Worm (Caenorhabditis elegans) whole organism, L2 larva: ENCODE results near the gene dsh-1.

Source experiments
- C34F6.9 ChIP-seq: fragments of 150-350 bp; optimal IDR thresholded peaks from 2 replicates; lab custom pipeline; 2014; ENCODE audit warnings: missing biosample characterization, missing genetic modification characterization
- F13H6.1 ChIP-seq: sonication (generic microtip); optimal IDR thresholded peaks from 2 replicates; lab custom pipeline; 2016; ENCODE audit warnings: missing genetic modification characterization, missing compliant biosample characterization
- alr-1 ChIP-seq: fragments of 150-350 bp; optimal IDR thresholded peaks from 2 replicates; lab custom pipeline; 2014; ENCODE audit warnings: missing biosample characterization, missing genetic modification characterization
- aly-2 ChIP-seq: fragments of 150-350 bp; optimal IDR thresholded peaks from 2 replicates; lab custom pipeline; 2014; ENCODE audit warnings: missing biosample characterization, missing genetic modification characterization
- ama-1 ChIP-seq: fragments of 150-350 bp; optimal IDR thresholded peaks from 2 replicates; lab custom pipeline; 2018; ENCODE audit warnings: inconsistent platforms
- ceh-16 ChIP-seq: fragments of 150-350 bp; optimal IDR thresholded peaks from 2 replicates; lab custom pipeline; 2014; ENCODE audit warnings: missing biosample characterization, missing genetic modification characterization
- ceh-82 ChIP-seq: fragments of 150-350 bp; optimal IDR thresholded peaks from 2 replicates; lab custom pipeline; 2014; ENCODE audit warnings: missing biosample characterization, missing genetic modification characterization
- crh-2 ChIP-seq: sonication (generic microtip); optimal IDR thresholded peaks from 2 replicates; lab custom pipeline; 2017; ENCODE audit warnings: missing biosample characterization, missing genetic modification characterization
- dmd-4 ChIP-seq: sonication (generic microtip); optimal IDR thresholded peaks from 2 replicates; lab custom pipeline; 2017; ENCODE audit warnings: missing biosample characterization, missing genetic modification characterization
- elt-3 ChIP-seq: sonication (generic microtip); optimal IDR thresholded peaks from 2 replicates; lab custom pipeline; 2017; ENCODE audit warnings: missing biosample characterization, missing genetic modification characterization
- fos-1 ChIP-seq: fragments of 150-350 bp; optimal IDR thresholded peaks from 2 replicates; lab custom pipeline; 2014; ENCODE audit warnings: missing biosample characterization, missing genetic modification characterization
- gmeb-1 ChIP-seq: fragments of 150-350 bp; optimal IDR thresholded peaks from 2 replicates; lab custom pipeline; 2014; ENCODE audit warnings: missing biosample characterization, missing genetic modification characterization
- lin-13 ChIP-seq: fragments of 150-350 bp; optimal IDR thresholded peaks from 2 replicates; lab custom pipeline; 2014; ENCODE audit warnings: missing biosample characterization, missing genetic modification reagents, missing genetic modification characterization
- lsy-2 ChIP-seq, 2 experiments: fragments of 150-350 bp in 1 of 2; sonication (generic microtip) in 1 of 2; optimal IDR thresholded peaks; 2 replicates each; lab custom pipeline; 2014 to 2017; ENCODE audit warnings: missing biosample characterization in 2 of 2, missing genetic modification characterization in 2 of 2
- mab-5 ChIP-seq: fragments of 150-350 bp; optimal IDR thresholded peaks from 2 replicates; lab custom pipeline; 2014; ENCODE audit warnings: missing biosample characterization, missing genetic modification characterization
- mdl-1 ChIP-seq, 2 experiments: fragments of 150-350 bp in 1 of 2; sonication (generic microtip) in 1 of 2; optimal IDR thresholded peaks; 2 replicates each; lab custom pipeline; 2017; ENCODE audit warnings: missing biosample characterization in 2 of 2, missing genetic modification characterization in 2 of 2
- nhr-10 ChIP-seq: sonication (generic microtip); optimal IDR thresholded peaks from 2 replicates; lab custom pipeline; 2017; ENCODE audit warnings: missing biosample characterization, missing genetic modification characterization
- nhr-129 ChIP-seq: fragments of 150-350 bp; optimal IDR thresholded peaks from 2 replicates; lab custom pipeline; 2014; ENCODE audit warnings: missing biosample characterization, missing genetic modification characterization
- nhr-21 ChIP-seq: fragments of 150-350 bp; optimal IDR thresholded peaks from 2 replicates; lab custom pipeline; 2014; ENCODE audit warnings: missing biosample characterization, missing genetic modification characterization
- nhr-237 ChIP-seq: fragments of 150-350 bp; optimal IDR thresholded peaks from 2 replicates; lab custom pipeline; 2014; ENCODE audit warnings: missing biosample characterization, missing genetic modification characterization
- nhr-25 ChIP-seq: fragments of 150-350 bp; sonication (generic microtip); optimal IDR thresholded peaks from 3 replicates; lab custom pipeline; 2014; ENCODE audit warnings: missing biosample characterization, missing genetic modification characterization
- peb-1 ChIP-seq: fragments of 150-350 bp; optimal IDR thresholded peaks from 2 replicates; lab custom pipeline; 2014; ENCODE audit warnings: missing biosample characterization, missing genetic modification characterization
- sem-4 ChIP-seq: fragments of 150-350 bp; optimal IDR thresholded peaks from 2 replicates; lab custom pipeline; 2014; ENCODE audit warnings: missing biosample characterization, missing genetic modification reagents, missing genetic modification characterization
- skn-1 ChIP-seq: sonication (generic microtip); optimal IDR thresholded peaks from 2 replicates; lab custom pipeline; 2017; ENCODE audit warnings: missing biosample characterization, missing genetic modification characterization
- sma-3 ChIP-seq: sonication (generic microtip); optimal IDR thresholded peaks from 2 replicates; lab custom pipeline; 2016; ENCODE audit warnings: missing genetic modification reagents, missing genetic modification characterization, missing compliant biosample characterization
- sma-9 ChIP-seq, 2 experiments: fragments of 150-350 bp in 1 of 2; sonication (generic microtip) in 1 of 2; optimal IDR thresholded peaks; 2 replicates each; lab custom pipeline; 2014 to 2016; ENCODE audit warnings: missing genetic modification characterization in 2 of 2, mild to moderate bottlenecking in 1 of 2, missing biosample characterization in 1 of 2, missing compliant biosample characterization in 1 of 2, missing genetic modification reagents in 1 of 2, moderate library complexity in 1 of 2
- unc-55 ChIP-seq: fragments of 150-350 bp; sonication (generic microtip); optimal IDR thresholded peaks from 3 replicates; lab custom pipeline; 2014; ENCODE audit warnings: missing biosample characterization, missing genetic modification reagents, missing genetic modification characterization
- unc-62 ChIP-seq: fragments of 150-350 bp; optimal IDR thresholded peaks from 2 replicates; lab custom pipeline; 2014; ENCODE audit warnings: missing biosample characterization, missing genetic modification reagents, missing genetic modification characterization

The dsh-1 gene

DNA sequence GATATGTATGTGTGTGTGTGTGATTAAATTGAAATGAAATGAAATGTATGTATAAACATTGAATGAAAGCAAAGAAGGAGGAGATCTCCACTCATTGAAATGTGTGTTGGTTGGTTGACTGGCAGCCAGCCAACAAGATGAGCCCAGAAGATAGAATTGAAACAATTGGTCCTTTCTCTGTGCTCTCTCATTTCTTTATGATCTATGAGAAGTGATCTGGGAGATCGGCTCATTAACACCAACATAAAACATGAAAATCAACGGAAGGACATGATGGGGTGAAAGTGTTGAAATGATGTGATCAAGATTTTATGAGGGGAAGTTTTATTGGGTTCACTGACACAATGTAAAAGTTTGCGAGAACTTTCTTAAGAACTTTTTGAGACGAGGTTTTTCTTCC lies 2.4 kb downstream of the dsh-1 start:
- no peak for TF ChIP-seq ceh-82 (tag; lab: Kevin White, UChicago)
- no peak for TF ChIP-seq ama-1 (lab: Kevin White, UChicago)
- TF ChIP-seq mab-5 (tag; lab: Kevin White, UChicago), result peak; percentile 0
- peak; percentile 14 for TF ChIP-seq nhr-129 (tag; lab: Kevin White, UChicago)
- no peak for TF ChIP-seq lsy-2 (tag; optimal IDR thresholded peaks at IDR 0.05; lab: Kevin White, UChicago)

DNA sequence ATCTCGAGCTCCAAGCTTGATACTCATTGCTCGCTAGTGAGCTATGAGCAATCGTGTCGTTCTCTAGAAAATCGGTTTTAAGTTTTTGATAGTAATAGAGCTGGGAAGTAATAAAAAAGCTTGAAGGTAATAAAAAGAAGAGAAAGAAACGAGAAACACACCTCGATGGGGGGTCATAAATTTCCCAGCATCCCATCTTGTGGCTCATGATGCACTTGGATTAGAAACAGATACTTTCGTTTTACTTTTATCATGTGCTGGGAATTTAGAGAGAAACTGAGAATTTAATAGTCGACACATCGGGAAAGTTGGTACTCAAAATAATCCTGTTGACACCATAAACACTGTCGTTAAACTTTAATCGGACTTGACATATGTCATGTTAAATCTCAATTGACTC lies 4.5 kb downstream of the dsh-1 start:
- TF ChIP-seq sma-3 (GFP tag; lab: Kevin White, UChicago) (no peak), crh-2 (tag; lab: Kevin White, UChicago) (no peak), mab-5 (tag; lab: Kevin White, UChicago) (peak; percentile 47), aly-2 (tag; lab: Kevin White, UChicago) (no peak), nhr-10 (tag; lab: Kevin White, UChicago) (no peak), sma-9 (GFP tag; optimal IDR thresholded peaks at IDR 0.05; lab: Kevin White, UChicago) (peak; percentile 38), sma-9 (tag; optimal IDR thresholded peaks at IDR 0.05; lab: Kevin White, UChicago) (no peak), dmd-4 (tag; lab: Kevin White, UChicago) (no peak), ceh-16 (tag; lab: Kevin White, UChicago) (no peak)

DNA sequence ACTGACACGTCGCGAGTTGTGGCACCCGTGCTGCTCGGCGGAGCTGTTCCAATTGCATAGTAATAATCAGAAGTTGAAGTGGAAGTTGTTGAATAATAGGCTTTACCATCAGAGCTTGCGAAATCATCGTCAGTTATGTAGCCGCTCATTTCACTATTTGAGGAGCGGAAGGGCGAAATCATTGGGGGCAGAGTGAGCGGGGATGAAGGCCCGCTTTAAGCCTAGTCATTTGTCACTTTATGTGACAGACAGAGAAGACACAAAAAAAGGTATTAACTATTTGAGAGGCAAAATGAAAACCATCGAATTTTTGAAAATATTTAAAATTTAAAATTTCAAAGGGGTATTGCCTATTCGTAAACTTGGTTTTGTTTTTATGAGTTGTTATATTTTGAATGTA lies 6.8 kb downstream of the dsh-1 start:
- TF ChIP-seq nhr-237 (tag; lab: Kevin White, UChicago) (no peak), unc-55 (peak; percentile 30), mab-5 (tag; lab: Kevin White, UChicago) (peak; percentile 20)

DNA sequence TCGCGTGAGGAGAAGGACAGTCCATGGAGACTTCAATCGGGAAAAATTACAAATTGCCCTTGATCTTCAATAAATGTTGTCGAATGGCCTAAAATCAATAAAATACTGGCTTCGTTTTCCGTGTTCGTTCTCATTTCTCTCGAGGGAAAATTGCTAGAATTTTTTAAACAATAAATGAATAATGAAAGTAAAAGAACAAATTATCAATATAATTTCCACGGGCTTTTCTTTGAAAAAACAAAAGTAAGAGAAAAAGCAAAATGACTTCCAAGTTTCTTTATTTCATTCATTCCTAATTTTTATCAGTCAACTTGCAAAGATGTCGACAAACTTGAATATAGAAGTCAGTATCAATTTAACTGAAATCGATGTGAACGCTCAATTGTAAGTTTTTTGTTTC lies 12.5 kb downstream of the dsh-1 start, which contains the start of gene C34F11.1:
Gene C34F11.1, plus strand, starts transcription at position 301 of the 400 bp plus-strand sequence.
- no peak for TF ChIP-seq F13H6.1 (tag; lab: Kevin White, UChicago)
- no peak for TF ChIP-seq crh-2 (tag; lab: Kevin White, UChicago)
- TF ChIP-seq fos-1 (tag; lab: Kevin White, UChicago), result no peak
- no peak for TF ChIP-seq sem-4 (tag; lab: Kevin White, UChicago)
- TF ChIP-seq nhr-25 (tag; lab: Kevin White, UChicago), result no peak
- no peak for TF ChIP-seq nhr-10 (tag; lab: Kevin White, UChicago)
- no peak for TF ChIP-seq ceh-16 (tag; lab: Kevin White, UChicago)
- no peak for TF ChIP-seq dmd-4 (tag; lab: Kevin White, UChicago)
- no peak for TF ChIP-seq nhr-237 (tag; lab: Kevin White, UChicago)
- TF ChIP-seq gmeb-1 (tag; lab: Kevin White, UChicago), result no peak
- TF ChIP-seq C34F6.9 (tag; lab: Kevin White, UChicago), result no peak
- TF ChIP-seq lin-13 (GFP tag; lab: Kevin White, UChicago), result no peak
- no peak for TF ChIP-seq peb-1 (tag; lab: Kevin White, UChicago)
- TF ChIP-seq unc-62 (GFP tag; lab: Kevin White, UChicago), result no peak
- TF ChIP-seq sma-3 (GFP tag; lab: Kevin White, UChicago), result no peak
- TF ChIP-seq alr-1 (tag; lab: Kevin White, UChicago), result no peak
- no peak for TF ChIP-seq lsy-2 (tag; optimal IDR thresholded peaks at IDR 0.05; lab: Kevin White, UChicago)

DNA sequence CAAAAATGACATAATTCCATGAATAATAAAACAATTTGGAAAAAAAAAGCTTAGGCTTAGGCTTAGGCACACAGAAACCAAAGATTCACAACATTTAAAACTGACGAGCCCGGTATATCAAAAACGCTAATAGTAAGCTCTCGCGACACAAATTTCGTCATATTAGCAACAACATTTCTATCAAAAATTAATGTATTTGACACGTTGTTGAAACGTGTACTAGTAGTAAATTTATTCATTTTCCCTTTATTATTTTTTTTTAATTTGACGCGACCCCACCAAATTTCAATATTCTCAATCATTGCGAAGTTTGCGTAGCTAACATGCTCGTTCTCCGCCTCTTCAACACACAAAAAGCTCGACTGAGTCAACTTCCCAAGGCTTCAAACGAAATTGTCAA lies 13.2 kb downstream of the dsh-1 start, which contains the start of gene C34F11.2:
Gene C34F11.2, plus strand, starts transcription at position 301 of the 400 bp plus-strand sequence.
- no peak for TF ChIP-seq nhr-21 (tag; lab: Kevin White, UChicago)
- no peak for TF ChIP-seq skn-1
- TF ChIP-seq aly-2 (tag; lab: Kevin White, UChicago), result no peak

DNA sequence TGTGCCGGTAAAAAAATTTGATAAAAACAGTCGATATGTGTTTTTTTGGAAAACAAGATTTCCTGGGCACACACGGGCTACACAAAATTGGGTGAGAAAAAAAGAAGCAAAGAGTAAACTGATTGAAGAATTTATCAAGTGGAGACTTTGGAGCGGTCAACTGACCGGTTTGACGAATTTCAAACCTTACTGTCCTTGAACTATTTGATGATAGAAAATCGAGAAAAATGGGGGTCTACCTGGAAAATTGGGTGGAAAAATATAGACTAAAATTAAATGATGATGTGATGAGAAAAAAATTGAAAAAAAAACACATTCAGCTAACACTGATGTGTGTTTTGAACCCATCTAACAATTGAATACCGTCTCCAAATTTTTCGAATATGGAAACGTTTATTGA lies 14.4 kb downstream of the dsh-1 start, which contains the start of gene C34F11.8:
Gene C34F11.8, minus strand, starts transcription at position 135 of the 400 bp plus-strand sequence.
- TF ChIP-seq sma-3 (GFP tag; lab: Kevin White, UChicago) (peak; percentile 1), elt-3 (tag; lab: Kevin White, UChicago) (no peak), peb-1 (tag; lab: Kevin White, UChicago) (no peak), nhr-25 (tag; lab: Kevin White, UChicago) (peak; percentile 43), nhr-237 (tag; lab: Kevin White, UChicago) (no peak), mdl-1 (tag; optimal IDR thresholded peaks at IDR 0.05; lab: Kevin White, UChicago) (no peak), fos-1 (tag; lab: Kevin White, UChicago) (no peak)

DNA sequence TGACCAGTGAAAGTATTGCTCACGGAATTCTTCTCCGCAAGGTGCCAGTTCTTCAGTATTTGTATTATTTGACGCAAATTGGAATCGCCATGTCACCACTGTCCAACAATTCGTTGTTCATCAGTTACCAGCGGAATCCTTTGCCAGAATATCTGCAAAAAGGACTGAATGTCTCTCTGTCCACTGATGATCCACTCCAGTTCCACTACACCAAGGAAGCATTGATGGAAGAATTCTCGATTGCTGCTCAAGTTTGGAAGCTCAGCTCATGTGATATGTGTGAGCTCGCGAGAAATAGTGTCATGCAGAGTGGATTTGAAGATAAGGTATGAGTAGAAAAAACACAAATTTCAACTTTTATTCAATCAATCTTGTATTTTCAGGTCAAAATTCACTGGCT lies 16.1 kb downstream of the dsh-1 start:
- TF ChIP-seq sma-3 (GFP tag; lab: Kevin White, UChicago) (peak; percentile 32), skn-1 (no peak)
